Worm (Caenorhabditis elegans): ENCODE measurements around the gene T06F4.1.

The T06F4.1 gene

ce11 chrX:4075934-4076333 lies 3.2 kb downstream of the T06F4.1 start:
- TF ChIP-seq hlh-1 (tag; optimal IDR thresholded peaks at IDR 0.05) (peak; percentile 58), zip-8 (tag; optimal IDR thresholded peaks at IDR 0.05) (no peak), nhr-76 (tag; optimal IDR thresholded peaks at IDR 0.05) (no peak), unc-120 (tag; optimal IDR thresholded peaks at IDR 0.05; ENCODE audit: poor library complexity, severe bottlenecking) (no peak), unc-39 (tag; optimal IDR thresholded peaks at IDR 0.05) (no peak), ztf-11 (tag; optimal IDR thresholded peaks at IDR 0.05) (no peak), elt-3 (tag; optimal IDR thresholded peaks at IDR 0.05) (no peak), unc-62 (GFP tag; optimal IDR thresholded peaks at IDR 0.05) (peak; percentile 52), ceh-83 (GFP tag; optimal IDR thresholded peaks at IDR 0.05) (no peak)

ce11 chrX:4072501-4072900 lies 6.7 kb downstream of the T06F4.1 start:
- peak; percentile 92 for TF ChIP-seq unc-62 (GFP tag; optimal IDR thresholded peaks at IDR 0.05)
- no peak for TF ChIP-seq zip-8 (tag; optimal IDR thresholded peaks at IDR 0.05)

ce11 chrX:4068180-4068579 lies 11.0 kb downstream of the T06F4.1 start:
- TF ChIP-seq zip-8 (tag; optimal IDR thresholded peaks at IDR 0.05) (no peak), lsy-2 (tag; optimal IDR thresholded peaks at IDR 0.05) (no peak), unc-120 (tag; optimal IDR thresholded peaks at IDR 0.05; ENCODE audit: poor library complexity, severe bottlenecking) (peak; percentile 17), mab-5 (tag; optimal IDR thresholded peaks at IDR 0.05) (no peak), sptf-1 (tag; optimal IDR thresholded peaks at IDR 0.05) (no peak), ceh-39 (tag; optimal IDR thresholded peaks at IDR 0.05) (no peak), flh-1 (GFP tag; optimal IDR thresholded peaks at IDR 0.05) (no peak), unc-62 (GFP tag; optimal IDR thresholded peaks at IDR 0.05) (peak; percentile 90), snpc-4 (tag; optimal IDR thresholded peaks at IDR 0.05) (no peak), ces-1 (GFP tag; optimal IDR thresholded peaks at IDR 0.05) (no peak), hlh-1 (tag; optimal IDR thresholded peaks at IDR 0.05) (peak; percentile 54), lin-32 (GFP tag; optimal IDR thresholded peaks at IDR 0.05) (no peak)

- TF ChIP-seq mep-1 (tag; optimal IDR thresholded peaks at IDR 0.05): no peak
Observed at ce11 chrX:4061968-4062367, 17.2 kb downstream of the T06F4.1 start.

ce11 chrX:4021967-4022366 lies 57.2 kb downstream of the T06F4.1 start, which contains the start of gene acr-10:
Gene acr-10, plus strand, starts transcription at chrX:4022267.
- TF ChIP-seq elt-3 (tag; optimal IDR thresholded peaks at IDR 0.05): no peak
- no peak for TF ChIP-seq ceh-43 (GFP tag; optimal IDR thresholded peaks at IDR 0.05)

- TF ChIP-seq drap-1 (GFP tag; optimal IDR thresholded peaks at IDR 0.05) (no peak), snpc-4 (tag; optimal IDR thresholded peaks at IDR 0.05) (no peak), ceh-83 (GFP tag; optimal IDR thresholded peaks at IDR 0.05) (no peak)
Observed at ce11 chrX:4018566-4019182, 60.5 kb downstream of the T06F4.1 start.

- no peak for TF ChIP-seq ham-2 (GFP tag; optimal IDR thresholded peaks at IDR 0.05)
- TF ChIP-seq blmp-1 (tag; optimal IDR thresholded peaks at IDR 0.05): no peak
- TF ChIP-seq unc-39 (tag; optimal IDR thresholded peaks at IDR 0.05): no peak
- no peak for TF ChIP-seq ceh-39 (tag; optimal IDR thresholded peaks at IDR 0.05)
- TF ChIP-seq mab-5 (tag; optimal IDR thresholded peaks at IDR 0.05): no peak
- no peak for TF ChIP-seq unc-62 (GFP tag; optimal IDR thresholded peaks at IDR 0.05)
- no peak for TF ChIP-seq M03D4.4 (tag; optimal IDR thresholded peaks at IDR 0.05)
- no peak for TF ChIP-seq bed-3 (GFP tag; optimal IDR thresholded peaks at IDR 0.05)
- TF ChIP-seq sem-2 (GFP tag; optimal IDR thresholded peaks at IDR 0.05): no peak
- no peak for TF ChIP-seq ceh-83 (GFP tag; optimal IDR thresholded peaks at IDR 0.05)
- no peak for TF ChIP-seq elt-3 (tag; optimal IDR thresholded peaks at IDR 0.05)
- TF ChIP-seq flh-1 (GFP tag; optimal IDR thresholded peaks at IDR 0.05): no peak
- TF ChIP-seq nhr-12 (tag; optimal IDR thresholded peaks at IDR 0.05): no peak
- TF ChIP-seq mls-2 (tag; optimal IDR thresholded peaks at IDR 0.05): no peak
- no peak for TF ChIP-seq lsy-2 (tag; optimal IDR thresholded peaks at IDR 0.05)
- no peak for TF ChIP-seq lin-32 (GFP tag; optimal IDR thresholded peaks at IDR 0.05)
- no peak for TF ChIP-seq mep-1 (tag; optimal IDR thresholded peaks at IDR 0.05)
Observed at ce11 chrX:4017576-4018309, 61.4 kb downstream of the T06F4.1 start.
